Fruit fly (Drosophila melanogaster) whole organism, embryonic: ENCODE results near the gene CG5043.

Experiments used
- Atf6 ChIP-seq: fragments of 200-800 bp; sonication (Bioruptor generic); IDR thresholded peaks from 2 replicates; pipeline ENCODE4 v1.3.6; 2022; ENCODE audit warnings: missing biosample characterization, missing genetic modification characterization
- Bgb ChIP-seq: fragments of 200-800 bp; sonication (Bioruptor generic); IDR thresholded peaks from 2 replicates; pipeline ENCODE4 v1.3.6; 2022; ENCODE audit warnings: missing biosample characterization, missing genetic modification characterization; ENCODE audit not compliant: partially characterized antibody
- CG10209 ChIP-seq: fragments of 200-800 bp; sonication (Bioruptor generic); optimal IDR thresholded peaks from 3 replicates; lab custom pipeline; 2017; ENCODE audit warnings: missing biosample characterization, mild to moderate bottlenecking, missing genetic modification characterization, missing genetic modification reagents
- CG11560 ChIP-seq: fragments of 200-800 bp; sonication (Bioruptor generic); IDR thresholded peaks from 3 replicates; pipeline ENCODE4 v1.3.6; 2022; ENCODE audit warnings: missing biosample characterization, missing genetic modification characterization
- CG12659 ChIP-seq: fragments of 200-800 bp; sonication (Bioruptor generic); optimal IDR thresholded peaks from 3 replicates; lab custom pipeline; 2017; ENCODE audit warnings: mild to moderate bottlenecking, missing biosample characterization, missing genetic modification reagents, missing genetic modification characterization
- CG14014 ChIP-seq: fragments of 200-800 bp; sonication (Bioruptor generic); IDR thresholded peaks from 2 replicates; pipeline ENCODE4 v1.3.6; 2022; ENCODE audit warnings: missing biosample characterization, missing genetic modification characterization
- CG15073 ChIP-seq: fragments of 200-800 bp; sonication (Bioruptor generic); optimal IDR thresholded peaks from 2 replicates; lab custom pipeline; 2016; ENCODE audit warnings: missing biosample characterization, missing genetic modification characterization
- CG1529 ChIP-seq: fragments of 200-800 bp; sonication (Bioruptor generic); optimal IDR thresholded peaks from 3 replicates; lab custom pipeline; 2018; ENCODE audit warnings: missing biosample characterization, missing genetic modification characterization
- CG15514 ChIP-seq: fragments of 200-800 bp; sonication (Bioruptor generic); optimal IDR thresholded peaks from 3 replicates; lab custom pipeline; 2017; ENCODE audit warnings: missing biosample characterization, missing genetic modification characterization, mild to moderate bottlenecking, moderate library complexity, missing genetic modification reagents
- CG16779 ChIP-seq: fragments of 200-800 bp; sonication (Bioruptor generic); IDR thresholded peaks from 2 replicates; pipeline ENCODE4 v1.3.6; 2022; ENCODE audit warnings: missing biosample characterization, missing genetic modification characterization
- CG16813 ChIP-seq: fragments of 200-800 bp; sonication (Bioruptor generic); IDR thresholded peaks from 3 replicates; pipeline ENCODE4 v1.3.6; 2022; ENCODE audit warnings: missing biosample characterization, missing genetic modification characterization; ENCODE audit not compliant: partially characterized antibody
- CG17802 ChIP-seq: fragments of 200-800 bp; sonication (Bioruptor generic); optimal IDR thresholded peaks from 2 replicates; lab custom pipeline; 2018; ENCODE audit warnings: missing biosample characterization, mild to moderate bottlenecking, missing genetic modification characterization, moderate library complexity
- CG18599 ChIP-seq: fragments of 200-800 bp; sonication (Bioruptor generic); optimal IDR thresholded peaks from 3 replicates; lab custom pipeline; 2017; ENCODE audit warnings: missing biosample characterization, missing genetic modification characterization, mild to moderate bottlenecking, moderate library complexity, missing genetic modification reagents
- CG18764 ChIP-seq: fragments of 200-800 bp; sonication (Bioruptor generic); optimal IDR thresholded peaks from 3 replicates; lab custom pipeline; 2016; ENCODE audit warnings: missing biosample characterization, missing genetic modification characterization
- CG2116 ChIP-seq: fragments of 200-800 bp; sonication (Bioruptor generic); optimal IDR thresholded peaks from 3 replicates; lab custom pipeline; 2018; ENCODE audit warnings: missing biosample characterization, mild to moderate bottlenecking, missing genetic modification characterization
- CG3065 ChIP-seq: fragments of 200-800 bp; sonication (Bioruptor generic); optimal IDR thresholded peaks from 2 replicates; lab custom pipeline; 2016; ENCODE audit warnings: missing biosample characterization, missing genetic modification characterization
- CG33213 ChIP-seq: fragments of 200-800 bp; sonication (Bioruptor generic); optimal IDR thresholded peaks from 3 replicates; lab custom pipeline; 2016; ENCODE audit warnings: missing biosample characterization, missing genetic modification characterization
- CG34422 ChIP-seq: fragments of 200-800 bp; sonication (Bioruptor generic); IDR thresholded peaks from 3 replicates; pipeline ENCODE4 v1.3.6; 2022; ENCODE audit warnings: missing biosample characterization, missing genetic modification characterization
- CG4404 ChIP-seq: fragments of 200-800 bp; sonication (Bioruptor generic); IDR thresholded peaks from 2 replicates; pipeline ENCODE4 v1.3.6; 2022; ENCODE audit warnings: missing biosample characterization, missing genetic modification characterization
- CG6765 ChIP-seq: fragments of 200-800 bp; sonication (Bioruptor generic); optimal IDR thresholded peaks from 3 replicates; lab custom pipeline; 2017; ENCODE audit warnings: missing biosample characterization, mild to moderate bottlenecking, missing genetic modification characterization
- CG6791 ChIP-seq: fragments of 200-800 bp; sonication (Bioruptor generic); IDR thresholded peaks from 3 replicates; pipeline ENCODE4 v1.3.6; 2022; ENCODE audit warnings: missing biosample characterization, missing genetic modification characterization; ENCODE audit not compliant: partially characterized antibody
- CG7357 ChIP-seq: fragments of 200-800 bp; sonication (Bioruptor generic); IDR thresholded peaks from 3 replicates; pipeline ENCODE4 v1.3.6; 2022; ENCODE audit warnings: missing biosample characterization, missing genetic modification characterization
- CG7745 ChIP-seq: fragments of 200-800 bp; sonication (Bioruptor generic); optimal IDR thresholded peaks from 2 replicates; lab custom pipeline; 2018; ENCODE audit warnings: missing biosample characterization, mild to moderate bottlenecking, missing genetic modification characterization, moderate library complexity
- CG7786 ChIP-seq: fragments of 200-800 bp; sonication (Bioruptor generic); optimal IDR thresholded peaks from 2 replicates; lab custom pipeline; 2016; ENCODE audit warnings: missing biosample characterization, missing genetic modification characterization
- CG7963 ChIP-seq: fragments of 200-800 bp; sonication (Bioruptor generic); IDR thresholded peaks from 3 replicates; pipeline ENCODE4 v1.3.6; 2022; ENCODE audit warnings: missing biosample characterization, missing genetic modification characterization; ENCODE audit not compliant: partially characterized antibody
- CG7987 ChIP-seq: fragments of 200-800 bp; sonication (Bioruptor generic); optimal IDR thresholded peaks from 2 replicates; lab custom pipeline; 2018; ENCODE audit warnings: missing biosample characterization, mild to moderate bottlenecking, missing genetic modification characterization, moderate library complexity
- CG8290 ChIP-seq, 3 experiments: fragments of 200-800 bp; sonication (Bioruptor generic); optimal IDR thresholded peaks; 2 replicates each; lab custom pipeline; 2016 to 2019; ENCODE audit warnings: missing biosample characterization in 3 of 3, missing genetic modification characterization in 3 of 3, mild to moderate bottlenecking in 2 of 3, moderate library complexity in 1 of 3
- Hmr ChIP-seq: fragments of 200-800 bp; sonication (Bioruptor generic); optimal IDR thresholded peaks from 3 replicates; lab custom pipeline; 2017; ENCODE audit warnings: mild to moderate bottlenecking, missing biosample characterization, missing genetic modification reagents, missing genetic modification characterization
- Lhr ChIP-seq: fragments of 200-800 bp; sonication (Bioruptor generic); optimal IDR thresholded peaks from 3 replicates; lab custom pipeline; 2017; ENCODE audit warnings: mild to moderate bottlenecking, missing biosample characterization, missing genetic modification reagents, missing genetic modification characterization
- Mad ChIP-seq: fragments of 200-800 bp; sonication (Bioruptor generic); optimal IDR thresholded peaks from 2 replicates; lab custom pipeline; 2016; ENCODE audit warnings: missing biosample characterization, missing genetic modification characterization
- Med ChIP-seq: fragments of 200-800 bp; sonication (Bioruptor generic); peaks from one replicate; lab custom pipeline; 2016; ENCODE audit warnings: missing biosample characterization, missing genetic modification characterization, mild to moderate bottlenecking, inconsistent platforms, moderate library complexity
- Oli ChIP-seq: fragments of 200-800 bp; sonication (Bioruptor generic); optimal IDR thresholded peaks from 2 replicates; lab custom pipeline; 2018; ENCODE audit warnings: missing biosample characterization, mild to moderate bottlenecking, missing genetic modification characterization, moderate library complexity
- PHDP ChIP-seq: fragments of 200-800 bp; sonication (Bioruptor generic); optimal IDR thresholded peaks from 3 replicates; lab custom pipeline; 2018; ENCODE audit warnings: missing biosample characterization, mild to moderate bottlenecking, missing genetic modification characterization, moderate library complexity
- Sin3A ChIP-seq: fragments of >200 bp; optimal IDR thresholded peaks from 2 replicates; lab custom pipeline; 2018
- Six4 ChIP-seq: fragments of 200-800 bp; sonication (Bioruptor generic); optimal IDR thresholded peaks from 2 replicates; lab custom pipeline; 2016; ENCODE audit warnings: missing biosample characterization, missing genetic modification characterization
- TFAM ChIP-seq: fragments of 200-800 bp; sonication (Bioruptor generic); optimal IDR thresholded peaks from 2 replicates; lab custom pipeline; 2017; ENCODE audit warnings: missing biosample characterization, missing genetic modification characterization, inconsistent platforms
- Trl ChIP-seq, 3 experiments: fragments of >200 bp in 2 of 3; fragments of 200-800 bp in 1 of 3; sonication (Bioruptor generic) in 1 of 3; optimal IDR thresholded peaks; 2 replicates in 1 of 3; 3 replicates in 2 of 3; lab custom pipeline; 2016 to 2017; ENCODE audit warnings: missing biosample characterization in 1 of 3, missing genetic modification characterization in 1 of 3
- ac ChIP-seq: fragments of 200-800 bp; sonication (Bioruptor generic); optimal IDR thresholded peaks from 3 replicates; lab custom pipeline; 2017; ENCODE audit warnings: missing biosample characterization, mild to moderate bottlenecking, missing genetic modification characterization
- cato ChIP-seq: fragments of 200-800 bp; sonication (Bioruptor generic); optimal IDR thresholded peaks from 2 replicates; lab custom pipeline; 2016; ENCODE audit warnings: missing biosample characterization, missing genetic modification characterization, borderline replicate concordance
- dmrt11E ChIP-seq: fragments of 200-800 bp; sonication (Bioruptor generic); optimal IDR thresholded peaks from 3 replicates; lab custom pipeline; 2018; ENCODE audit warnings: missing biosample characterization, mild to moderate bottlenecking, missing genetic modification characterization, moderate library complexity
- exex ChIP-seq: fragments of 200-800 bp; sonication (Bioruptor generic); optimal IDR thresholded peaks from 4 replicates; lab custom pipeline; 2018; ENCODE audit warnings: missing biosample characterization, mild to moderate bottlenecking, missing genetic modification characterization, moderate library complexity
- jigr1 ChIP-seq: fragments of 200-800 bp; sonication (Bioruptor generic); IDR thresholded peaks from 3 replicates; pipeline ENCODE4 v1.3.6; 2022; ENCODE audit warnings: missing biosample characterization, missing genetic modification characterization
- lola ChIP-seq, 3 experiments: fragments of >200 bp in 2 of 3; fragments of 200-800 bp in 1 of 3; sonication (Bioruptor generic) in 1 of 3; optimal IDR thresholded peaks; 2 replicates each; lab custom pipeline; 2017 to 2019; ENCODE audit warnings: missing biosample characterization in 3 of 3, missing genetic modification characterization in 3 of 3, mild to moderate bottlenecking in 1 of 3, moderate library complexity in 1 of 3
- nau ChIP-seq: fragments of 200-800 bp; sonication (Bioruptor generic); optimal IDR thresholded peaks from 3 replicates; lab custom pipeline; 2017; ENCODE audit warnings: missing biosample characterization, mild to moderate bottlenecking, missing genetic modification characterization, missing genetic modification reagents
- oc ChIP-seq: fragments of 200-800 bp; sonication (Bioruptor generic); optimal IDR thresholded peaks from 2 replicates; lab custom pipeline; 2018; ENCODE audit warnings: missing biosample characterization, mild to moderate bottlenecking, missing genetic modification characterization, moderate library complexity
- onecut ChIP-seq: fragments of 200-800 bp; sonication (Bioruptor generic); IDR thresholded peaks from 2 replicates; pipeline ENCODE4 v1.3.6; 2022; ENCODE audit warnings: missing biosample characterization, missing genetic modification characterization
- pb ChIP-seq: fragments of 200-800 bp; sonication (Bioruptor generic); optimal IDR thresholded peaks from 3 replicates; lab custom pipeline; 2016; ENCODE audit warnings: missing biosample characterization, missing genetic modification characterization
- peb ChIP-seq: fragments of 200-800 bp; sonication (Bioruptor generic); IDR thresholded peaks from 2 replicates; pipeline ENCODE4 v1.3.6; 2022; ENCODE audit warnings: missing biosample characterization, missing genetic modification characterization
- pum ChIP-seq: fragments of 200-800 bp; sonication (Bioruptor generic); optimal IDR thresholded peaks from 2 replicates; lab custom pipeline; 2016; ENCODE audit warnings: missing biosample characterization, missing genetic modification characterization
- sug ChIP-seq: fragments of 200-800 bp; optimal IDR thresholded peaks from 2 replicates; lab custom pipeline; 2019; ENCODE audit warnings: missing biosample characterization, mild to moderate bottlenecking, missing genetic modification characterization, moderate library complexity
- wor ChIP-seq: fragments of 200-800 bp; sonication (Bioruptor generic); IDR thresholded peaks from 2 replicates; pipeline ENCODE4 v1.3.6; 2022; ENCODE audit warnings: missing biosample characterization, missing genetic modification characterization

CG5043 gene

dm6 chr2L:17389104-17389503 lies 44.6 kb upstream of the CG5043 start (continued):
- TF ChIP-seq CG33213 (no peak), lola (GFP tag; optimal IDR thresholded peaks at IDR 0.05; lab: Kevin White, UChicago) (no peak), wor (GFP tag; lab: Robert Waterston, UW) (no peak), CG15514 (GFP tag; lab: Kevin White, UChicago) (peak; percentile 29), CG16779 (no peak), CG7963 (no peak), CG6765 (GFP tag; lab: Kevin White, UChicago) (no peak), CG7745 (no peak), oc (no peak), Sin3A (lab: Kevin White, UChicago) (no peak), CG6791 (GFP tag; lab: Robert Waterston, UW) (no peak), onecut (GFP tag; lab: Robert Waterston, UW) (no peak), Six4 (GFP tag; lab: Kevin White, UChicago) (no peak), Lhr (GFP tag; lab: Kevin White, UChicago) (no peak), pb (GFP tag; lab: Kevin White, UChicago) (no peak), sug (tag; lab: Kevin White, UChicago) (peak; percentile 52), pum (GFP tag; lab: Kevin White, UChicago) (no peak), CG8290 (GFP tag; optimal IDR thresholded peaks at IDR 0.05; lab: Kevin White, UChicago) (no peak), CG8290 (tag; optimal IDR thresholded peaks at IDR 0.05; lab: Kevin White, UChicago) (peak in 1 of 2 experiments; percentile 45), CG16813 (0 out of 3 replicates have a peak, but pooled peaks have one; percentile 9), CG10209 (GFP tag; lab: Kevin White, UChicago) (no peak), CG14014 (peak; percentile 28; the same call in 1 of the 2 replicates), CG7786 (GFP tag; lab: Kevin White, UChicago) (no peak), Mad (no peak), CG34422 (peak; percentile 34; the same call in 1 of the 3 replicates), ac (no peak), CG15073 (GFP tag; lab: Kevin White, UChicago) (no peak), Atf6 (peak; percentile 32; the same call in 1 of the 2 replicates), cato (GFP tag; lab: Kevin White, UChicago) (no peak), TFAM (GFP tag; lab: Kevin White, UChicago) (no peak), CG3065 (GFP tag; lab: Kevin White, UChicago) (no peak), Oli (tag; lab: Kevin White, UChicago) (no peak), Med (peak; percentile 81), CG11560 (tag; lab: Robert Waterston, UW) (no peak), CG17802 (no peak), CG7987 (GFP tag; lab: Kevin White, UChicago) (no peak), CG2116 (GFP tag; lab: Kevin White, UChicago) (no peak), peb (no peak), CG1529 (GFP tag; lab: Kevin White, UChicago) (no peak), Trl (optimal IDR thresholded peaks at IDR 0.05; lab: Kevin White, UChicago) (peak in 1 of 2 experiments; percentile 51), Trl (GFP tag; optimal IDR thresholded peaks at IDR 0.05; lab: Kevin White, UChicago) (no peak), nau (GFP tag; lab: Kevin White, UChicago) (no peak), CG12659 (GFP tag; lab: Kevin White, UChicago) (no peak)

DNA sequence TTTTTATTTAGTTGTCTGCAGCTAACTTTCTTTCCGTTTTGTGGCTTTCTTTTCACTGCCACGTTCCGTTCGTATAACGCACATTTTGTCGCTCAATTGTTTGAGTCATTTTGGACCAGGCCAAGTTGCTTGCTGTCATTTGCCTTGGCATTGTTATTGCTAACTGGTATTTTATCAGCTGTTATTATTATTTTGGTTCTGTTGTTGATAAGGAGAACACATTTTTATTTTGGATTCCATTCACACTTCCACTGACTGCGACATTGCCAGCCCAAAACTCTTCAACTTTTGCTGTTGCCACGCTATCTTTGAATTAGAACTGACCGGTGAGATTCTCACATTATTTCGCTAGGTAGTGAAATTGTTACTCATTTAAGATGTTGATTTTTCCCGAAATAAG lies 42.9 kb upstream of the CG5043 start:
- TF ChIP-seq CG7357: no peak
- no peak for TF ChIP-seq PHDP (tag; lab: Kevin White, UChicago)
- no peak for TF ChIP-seq Bgb (GFP tag; lab: Robert Waterston, UW)
- no peak for TF ChIP-seq CG7745
- TF ChIP-seq CG7786 (GFP tag; lab: Kevin White, UChicago): no peak
- no peak for TF ChIP-seq jigr1 (GFP tag; lab: Robert Waterston, UW)
- no peak for TF ChIP-seq CG12659 (GFP tag; lab: Kevin White, UChicago)
- TF ChIP-seq exex (tag; lab: Kevin White, UChicago): peak; percentile 55
- peak; percentile 6 for TF ChIP-seq CG18599
- no peak for TF ChIP-seq dmrt11E (tag; lab: Kevin White, UChicago)
- no peak for TF ChIP-seq Lhr (GFP tag; lab: Kevin White, UChicago)
- peak; percentile 28 for TF ChIP-seq Hmr (GFP tag; lab: Kevin White, UChicago)
- no peak for TF ChIP-seq nau (GFP tag; lab: Kevin White, UChicago)
- TF ChIP-seq CG18764 (GFP tag; lab: Kevin White, UChicago): no peak
- no peak for TF ChIP-seq CG34422
- TF ChIP-seq CG4404 (GFP tag; lab: Robert Waterston, UW): no peak
